Fruit fly (Drosophila melanogaster): ENCODE data around the gene Atg2.

Gene Atg2

dm6 chr3L:2808278-2808892 lies 34.2 kb downstream of the Atg2 start:
- TF ChIP-seq CG7101 (tag; optimal IDR thresholded peaks at IDR 0.05) (no peak), pad (GFP tag; optimal IDR thresholded peaks at IDR 0.05) (no peak), Hr96 (GFP tag; optimal IDR thresholded peaks at IDR 0.05) (no peak), CG1620 (GFP tag; optimal IDR thresholded peaks at IDR 0.05) (no peak), kay (GFP tag; ENCODE audit: borderline replicate concordance) (no peak), cic (GFP tag; optimal IDR thresholded peaks at IDR 0.05) (no peak), Mnt (GFP tag; optimal IDR thresholded peaks at IDR 0.05) (no peak), cnc (optimal IDR thresholded peaks at IDR 0.05) (no peak), CG12768 (GFP tag; optimal IDR thresholded peaks at IDR 0.05) (no peak), CG11617 (GFP tag; optimal IDR thresholded peaks at IDR 0.05) (no peak), CG7045 (GFP tag; optimal IDR thresholded peaks at IDR 0.05) (no peak), CG33017 (tag; optimal IDR thresholded peaks at IDR 0.05) (no peak), tj (GFP tag; optimal IDR thresholded peaks at IDR 0.05) (no peak), bab1 (GFP tag; optimal IDR thresholded peaks at IDR 0.05) (no peak), ovo (GFP tag; optimal IDR thresholded peaks at IDR 0.05) (no peak)

- TF ChIP-seq tj (GFP tag; optimal IDR thresholded peaks at IDR 0.05) (no peak), kay (GFP tag; ENCODE audit: borderline replicate concordance) (peak; percentile 45)
These were observed 35.6 kb downstream of the Atg2 start for dm6 chr3L:2809767-2810166.

dm6 chr3L:2816655-2817054 lies 42.5 kb downstream of the Atg2 start:
- TF ChIP-seq Mnt (GFP tag; optimal IDR thresholded peaks at IDR 0.05) = no peak
- no peak for TF ChIP-seq cnc (optimal IDR thresholded peaks at IDR 0.05)
- no peak for TF ChIP-seq CG7101 (tag; optimal IDR thresholded peaks at IDR 0.05)
- TF ChIP-seq ovo (GFP tag; optimal IDR thresholded peaks at IDR 0.05) = no peak
- TF ChIP-seq CG11617 (GFP tag; optimal IDR thresholded peaks at IDR 0.05) = no peak
- TF ChIP-seq Clk (GFP tag; optimal IDR thresholded peaks at IDR 0.05) = no peak
- no peak for TF ChIP-seq CG33017 (tag; optimal IDR thresholded peaks at IDR 0.05)
- no peak for TF ChIP-seq CG12768 (GFP tag; optimal IDR thresholded peaks at IDR 0.05)
- no peak for TF ChIP-seq CG7045 (GFP tag; optimal IDR thresholded peaks at IDR 0.05)
- no peak for TF ChIP-seq toe (GFP tag; optimal IDR thresholded peaks at IDR 0.05)
- no peak for TF ChIP-seq CG5204 (GFP tag; optimal IDR thresholded peaks at IDR 0.05)
- no peak for TF ChIP-seq kay (GFP tag; ENCODE audit: borderline replicate concordance)
- no peak for TF ChIP-seq bab1 (GFP tag; optimal IDR thresholded peaks at IDR 0.05)
- no peak for TF ChIP-seq Hr96 (GFP tag; optimal IDR thresholded peaks at IDR 0.05)
- no peak for TF ChIP-seq CG14711 (tag; optimal IDR thresholded peaks at IDR 0.05)
- no peak for TF ChIP-seq Crg-1 (GFP tag; optimal IDR thresholded peaks at IDR 0.05)
- TF ChIP-seq tj (GFP tag; optimal IDR thresholded peaks at IDR 0.05) = no peak
- no peak for TF ChIP-seq pad (GFP tag; optimal IDR thresholded peaks at IDR 0.05)

- peak; percentile 41 for TF ChIP-seq tj (GFP tag; optimal IDR thresholded peaks at IDR 0.05)
- TF ChIP-seq Crg-1 (GFP tag; optimal IDR thresholded peaks at IDR 0.05) = no peak
These were observed 43.7 kb downstream of the Atg2 start for dm6 chr3L:2817872-2818271.

dm6 chr3L:2818784-2819183 lies 44.6 kb downstream of the Atg2 start:
- no peak for TF ChIP-seq Hr96 (GFP tag; optimal IDR thresholded peaks at IDR 0.05)
- TF ChIP-seq tj (GFP tag; optimal IDR thresholded peaks at IDR 0.05) = no peak
- no peak for TF ChIP-seq pad (GFP tag; optimal IDR thresholded peaks at IDR 0.05)
- TF ChIP-seq kay (GFP tag; ENCODE audit: borderline replicate concordance) = no peak
- no peak for TF ChIP-seq CG12768 (GFP tag; optimal IDR thresholded peaks at IDR 0.05)
- no peak for TF ChIP-seq bab1 (GFP tag; optimal IDR thresholded peaks at IDR 0.05)
- no peak for TF ChIP-seq toe (GFP tag; optimal IDR thresholded peaks at IDR 0.05)
- TF ChIP-seq CG33017 (tag; optimal IDR thresholded peaks at IDR 0.05) = no peak
- TF ChIP-seq cnc (optimal IDR thresholded peaks at IDR 0.05) = no peak
- no peak for TF ChIP-seq cic (GFP tag; optimal IDR thresholded peaks at IDR 0.05)
- TF ChIP-seq CG14711 (tag; optimal IDR thresholded peaks at IDR 0.05) = no peak
- TF ChIP-seq Clk (GFP tag; optimal IDR thresholded peaks at IDR 0.05) = no peak
- no peak for TF ChIP-seq CG11617 (GFP tag; optimal IDR thresholded peaks at IDR 0.05)
- no peak for TF ChIP-seq CG7045 (GFP tag; optimal IDR thresholded peaks at IDR 0.05)

- TF ChIP-seq kay (GFP tag; ENCODE audit: borderline replicate concordance) = no peak
- TF ChIP-seq cic (GFP tag; optimal IDR thresholded peaks at IDR 0.05) = no peak
- TF ChIP-seq cnc (optimal IDR thresholded peaks at IDR 0.05) = no peak
- TF ChIP-seq CG1620 (GFP tag; optimal IDR thresholded peaks at IDR 0.05) = no peak
- TF ChIP-seq Crg-1 (GFP tag; optimal IDR thresholded peaks at IDR 0.05) = no peak
- TF ChIP-seq pad (GFP tag; optimal IDR thresholded peaks at IDR 0.05) = no peak
- TF ChIP-seq CG14711 (tag; optimal IDR thresholded peaks at IDR 0.05) = no peak
- no peak for TF ChIP-seq CG7101 (tag; optimal IDR thresholded peaks at IDR 0.05)
- no peak for TF ChIP-seq Mnt (GFP tag; optimal IDR thresholded peaks at IDR 0.05)
- no peak for TF ChIP-seq CG33017 (tag; optimal IDR thresholded peaks at IDR 0.05)
- TF ChIP-seq toe (GFP tag; optimal IDR thresholded peaks at IDR 0.05) = no peak
- no peak for TF ChIP-seq CG7045 (GFP tag; optimal IDR thresholded peaks at IDR 0.05)
These were observed 45.5 kb downstream of the Atg2 start for dm6 chr3L:2819687-2820086.

- TF ChIP-seq CG12768 (GFP tag; optimal IDR thresholded peaks at IDR 0.05) (no peak), kay (GFP tag; ENCODE audit: borderline replicate concordance) (peak; percentile 72), ovo (GFP tag; optimal IDR thresholded peaks at IDR 0.05) (no peak), CG7045 (GFP tag; optimal IDR thresholded peaks at IDR 0.05) (no peak)
These were observed 46.1 kb downstream of the Atg2 start for dm6 chr3L:2820275-2820674.

All from whole organism, adult.